Fruit fly (Drosophila melanogaster) whole organism, embryonic: ENCODE data around the gene CG15353.

Source experiments
- Blimp-1 ChIP-seq: fragments of 200-800 bp; sonication (Bioruptor generic); optimal IDR thresholded peaks from 3 replicates; lab custom pipeline; 2018; ENCODE audit warnings: missing biosample characterization, missing genetic modification characterization, mild to moderate bottlenecking, moderate library complexity, missing genetic modification reagents
- CG10267 ChIP-seq: fragments of 200-800 bp; sonication (Bioruptor generic); optimal IDR thresholded peaks from 2 replicates; lab custom pipeline; 2018; ENCODE audit warnings: missing biosample characterization, mild to moderate bottlenecking, missing genetic modification characterization, moderate library complexity
- CG11456 ChIP-seq: fragments of 200-800 bp; sonication (Bioruptor generic); IDR thresholded peaks from 3 replicates; pipeline ENCODE4 v1.3.6; 2022; ENCODE audit warnings: missing biosample characterization, missing genetic modification characterization
- CG12155 ChIP-seq: fragments of 200-800 bp; sonication (Bioruptor generic); optimal IDR thresholded peaks from 3 replicates; lab custom pipeline; 2016; ENCODE audit warnings: missing biosample characterization, missing genetic modification characterization
- CG12236 ChIP-seq: fragments of 200-800 bp; sonication (Bioruptor generic); optimal IDR thresholded peaks from 2 replicates; lab custom pipeline; 2016; ENCODE audit warnings: missing biosample characterization, missing genetic modification characterization
- CG1647 ChIP-seq: fragments of 200-800 bp; sonication (Bioruptor generic); optimal IDR thresholded peaks from 3 replicates; lab custom pipeline; 2016; ENCODE audit warnings: missing biosample characterization, missing genetic modification characterization
- CG16813 ChIP-seq: fragments of 200-800 bp; sonication (Bioruptor generic); IDR thresholded peaks from 3 replicates; pipeline ENCODE4 v1.3.6; 2022; ENCODE audit warnings: missing biosample characterization, missing genetic modification characterization; ENCODE audit not compliant: partially characterized antibody
- CG17361 ChIP-seq: fragments of 200-800 bp; sonication (Bioruptor generic); IDR thresholded peaks from 3 replicates; pipeline ENCODE4 v1.3.6; 2022; ENCODE audit warnings: missing biosample characterization, missing genetic modification characterization
- CG17568 ChIP-seq: fragments of 200-800 bp; sonication (Bioruptor generic); optimal IDR thresholded peaks from 2 replicates; lab custom pipeline; 2018; ENCODE audit warnings: missing biosample characterization, mild to moderate bottlenecking, missing genetic modification characterization, moderate library complexity
- CG18619 ChIP-seq: fragments of 200-800 bp; sonication (Bioruptor generic); optimal IDR thresholded peaks from 3 replicates; lab custom pipeline; 2017; ENCODE audit warnings: missing biosample characterization, mild to moderate bottlenecking, missing genetic modification characterization
- CG2120 ChIP-seq: fragments of 200-800 bp; sonication (Bioruptor generic); optimal IDR thresholded peaks from 3 replicates; lab custom pipeline; 2016; ENCODE audit warnings: missing biosample characterization, missing genetic modification characterization
- CG2199 ChIP-seq: fragments of 200-800 bp; sonication (Bioruptor generic); IDR thresholded peaks from 3 replicates; pipeline ENCODE4 v1.3.6; 2022; ENCODE audit warnings: missing biosample characterization, missing genetic modification characterization
- CG33213 ChIP-seq: fragments of 200-800 bp; sonication (Bioruptor generic); optimal IDR thresholded peaks from 3 replicates; lab custom pipeline; 2016; ENCODE audit warnings: missing biosample characterization, missing genetic modification characterization
- CG3838 ChIP-seq: fragments of 200-800 bp; sonication (Bioruptor generic); optimal IDR thresholded peaks from 3 replicates; lab custom pipeline; 2016; ENCODE audit warnings: missing biosample characterization, missing genetic modification characterization
- CG4617 ChIP-seq: fragments of 200-800 bp; sonication (Bioruptor generic); optimal IDR thresholded peaks from 3 replicates; lab custom pipeline; 2016; ENCODE audit warnings: missing biosample characterization, missing genetic modification characterization, borderline replicate concordance
- CG6791 ChIP-seq: fragments of 200-800 bp; sonication (Bioruptor generic); IDR thresholded peaks from 3 replicates; pipeline ENCODE4 v1.3.6; 2022; ENCODE audit warnings: missing biosample characterization, missing genetic modification characterization; ENCODE audit not compliant: partially characterized antibody
- CG7963 ChIP-seq: fragments of 200-800 bp; sonication (Bioruptor generic); IDR thresholded peaks from 3 replicates; pipeline ENCODE4 v1.3.6; 2022; ENCODE audit warnings: missing biosample characterization, missing genetic modification characterization; ENCODE audit not compliant: partially characterized antibody
- CG8089 ChIP-seq: fragments of 200-800 bp; sonication (Bioruptor generic); optimal IDR thresholded peaks from 3 replicates; lab custom pipeline; 2016; ENCODE audit warnings: missing biosample characterization, missing genetic modification characterization
- CG9437 ChIP-seq: fragments of 200-800 bp; sonication (Bioruptor generic); optimal IDR thresholded peaks from 2 replicates; lab custom pipeline; 2018; ENCODE audit warnings: missing biosample characterization, mild to moderate bottlenecking, missing genetic modification characterization
- Dad ChIP-seq: fragments of 200-800 bp; sonication (Bioruptor generic); optimal IDR thresholded peaks from 3 replicates; lab custom pipeline; 2016; ENCODE audit warnings: missing biosample characterization, missing genetic modification characterization
- Dll ChIP-seq: fragments of 200-800 bp; sonication (Bioruptor generic); IDR thresholded peaks from 4 replicates; pipeline ENCODE4 v1.3.6; 2022; ENCODE audit warnings: missing biosample characterization, missing genetic modification characterization; ENCODE audit not compliant: partially characterized antibody
- Doc3 ChIP-seq: fragments of 200-800 bp; sonication (Bioruptor generic); IDR thresholded peaks from 3 replicates; pipeline ENCODE4 v1.3.6; 2022; ENCODE audit warnings: missing biosample characterization, missing genetic modification characterization; ENCODE audit not compliant: partially characterized antibody
- Hey ChIP-seq: fragments of 200-800 bp; sonication (Bioruptor generic); optimal IDR thresholded peaks from 3 replicates; lab custom pipeline; 2018; ENCODE audit warnings: missing biosample characterization, mild to moderate bottlenecking, missing genetic modification characterization
- Meics ChIP-seq: fragments of 200-800 bp; sonication (Bioruptor generic); optimal IDR thresholded peaks from 2 replicates; lab custom pipeline; 2017; ENCODE audit warnings: missing biosample characterization, mild to moderate bottlenecking, missing genetic modification characterization
- Myb ChIP-seq: fragments of 200-800 bp; sonication (Bioruptor generic); optimal IDR thresholded peaks from 2 replicates; lab custom pipeline; 2016; ENCODE audit warnings: missing biosample characterization, missing genetic modification characterization
- NFAT ChIP-seq: fragments of 200-800 bp; sonication (Bioruptor generic); IDR thresholded peaks from 2 replicates; pipeline ENCODE4 v1.3.6; 2022; ENCODE audit warnings: missing biosample characterization, missing genetic modification characterization
- NfI ChIP-seq: fragments of 200-800 bp; sonication (Bioruptor generic); optimal IDR thresholded peaks from 3 replicates; lab custom pipeline; 2018; ENCODE audit warnings: missing biosample characterization, mild to moderate bottlenecking, missing genetic modification characterization, moderate library complexity
- Oaz ChIP-seq: fragments of 200-800 bp; sonication (Bioruptor generic); IDR thresholded peaks from 2 replicates; pipeline ENCODE4 v1.3.6; 2022; ENCODE audit warnings: missing biosample characterization, missing genetic modification characterization
- Pdp1 ChIP-seq, 2 experiments: fragments of 200-800 bp; sonication (Bioruptor generic); optimal IDR thresholded peaks; 3 replicates each; lab custom pipeline; 2016; ENCODE audit warnings: missing biosample characterization in 2 of 2, missing genetic modification characterization in 2 of 2, mild to moderate bottlenecking in 1 of 2, moderate library complexity in 1 of 2
- Rfx ChIP-seq: fragments of 200-800 bp; sonication (Bioruptor generic); IDR thresholded peaks from 2 replicates; pipeline ENCODE4 v1.3.6; 2022; ENCODE audit warnings: missing biosample characterization, missing genetic modification characterization
- Rx ChIP-seq: fragments of 200-800 bp; sonication (Bioruptor generic); IDR thresholded peaks from 2 replicates; pipeline ENCODE4 v1.3.6; 2022; ENCODE audit warnings: missing biosample characterization, missing genetic modification characterization
- Sin3A ChIP-seq: fragments of >200 bp; optimal IDR thresholded peaks from 2 replicates; lab custom pipeline; 2018
- Taf1 ChIP-seq: fragments of 200-800 bp; sonication (Bioruptor generic); IDR thresholded peaks from 2 replicates; pipeline ENCODE4 v1.3.6; 2022; ENCODE audit warnings: missing biosample characterization, missing genetic modification characterization
- amos ChIP-seq: fragments of 200-800 bp; sonication (Bioruptor generic); IDR thresholded peaks from 2 replicates; pipeline ENCODE4 v1.3.6; 2022; ENCODE audit warnings: missing biosample characterization, missing genetic modification characterization; ENCODE audit not compliant: partially characterized antibody
- cg ChIP-seq: fragments of 200-800 bp; sonication (Bioruptor generic); optimal IDR thresholded peaks from 3 replicates; lab custom pipeline; 2019; ENCODE audit warnings: missing biosample characterization, mild to moderate bottlenecking, missing genetic modification characterization, moderate library complexity
- dmrt11E ChIP-seq: fragments of 200-800 bp; sonication (Bioruptor generic); optimal IDR thresholded peaks from 3 replicates; lab custom pipeline; 2018; ENCODE audit warnings: missing biosample characterization, mild to moderate bottlenecking, missing genetic modification characterization, moderate library complexity
- ems ChIP-seq: fragments of 200-800 bp; sonication (Bioruptor generic); optimal IDR thresholded peaks from 3 replicates; lab custom pipeline; 2016; ENCODE audit warnings: missing biosample characterization, missing genetic modification characterization
- gem ChIP-seq: fragments of 200-800 bp; sonication (Bioruptor generic); optimal IDR thresholded peaks from 2 replicates; lab custom pipeline; 2019; ENCODE audit warnings: missing biosample characterization, mild to moderate bottlenecking, missing genetic modification characterization, moderate library complexity
- gfzf ChIP-seq: fragments of 200-800 bp; sonication (Bioruptor generic); optimal IDR thresholded peaks from 2 replicates; lab custom pipeline; 2016; ENCODE audit warnings: missing biosample characterization, mild to moderate bottlenecking, missing genetic modification characterization, moderate library complexity
- mirr ChIP-seq: fragments of 200-800 bp; sonication (Bioruptor generic); optimal IDR thresholded peaks from 3 replicates; lab custom pipeline; 2018; ENCODE audit warnings: missing biosample characterization, mild to moderate bottlenecking, missing genetic modification characterization
- mld ChIP-seq: fragments of 200-800 bp; sonication (Bioruptor generic); IDR thresholded peaks from 3 replicates; pipeline ENCODE4 v1.3.6; 2022; ENCODE audit warnings: missing biosample characterization, missing genetic modification characterization; ENCODE audit not compliant: partially characterized antibody
- pan ChIP-seq, 4 experiments: fragments of >200 bp in 3 of 4; fragments of 200-800 bp in 1 of 4; sonication (Bioruptor generic) in 1 of 4; optimal IDR thresholded peaks in 3 of 4; IDR thresholded peaks in 1 of 4; 2 replicates each; pipeline versions ENCODE4 v1.3.6 to Lab custom; 2017 to 2022; ENCODE audit warnings: missing biosample characterization in 2 of 4, missing genetic modification characterization in 2 of 4, mixed read lengths in 1 of 4
- phol ChIP-seq: fragments of 200-800 bp; sonication (Bioruptor generic); optimal IDR thresholded peaks from 3 replicates; lab custom pipeline; 2018; ENCODE audit warnings: missing biosample characterization, mild to moderate bottlenecking, missing genetic modification characterization, moderate library complexity
- slp2 ChIP-seq: fragments of 200-800 bp; sonication (Bioruptor generic); optimal IDR thresholded peaks from 2 replicates; lab custom pipeline; 2016; ENCODE audit warnings: missing biosample characterization, missing genetic modification characterization
- sqz ChIP-seq: fragments of 200-800 bp; sonication (Bioruptor generic); optimal IDR thresholded peaks from 3 replicates; lab custom pipeline; 2018; ENCODE audit warnings: missing biosample characterization, mild to moderate bottlenecking, missing genetic modification characterization
- tap ChIP-seq: fragments of 200-800 bp; optimal IDR thresholded peaks from 3 replicates; lab custom pipeline; 2019; ENCODE audit warnings: missing biosample characterization, mild to moderate bottlenecking, missing genetic modification characterization, moderate library complexity
- vnd ChIP-seq: fragments of 200-800 bp; sonication (Bioruptor generic); IDR thresholded peaks from 3 replicates; pipeline ENCODE4 v1.3.6; 2022; ENCODE audit warnings: missing biosample characterization, missing genetic modification characterization; ENCODE audit not compliant: partially characterized antibody
- zen2 ChIP-seq: fragments of 200-800 bp; sonication (Bioruptor generic); IDR thresholded peaks from 3 replicates; pipeline ENCODE4 v1.3.6; 2022; ENCODE audit warnings: missing biosample characterization, missing genetic modification characterization; ENCODE audit not compliant: partially characterized antibody

CG15353 gene

DNA sequence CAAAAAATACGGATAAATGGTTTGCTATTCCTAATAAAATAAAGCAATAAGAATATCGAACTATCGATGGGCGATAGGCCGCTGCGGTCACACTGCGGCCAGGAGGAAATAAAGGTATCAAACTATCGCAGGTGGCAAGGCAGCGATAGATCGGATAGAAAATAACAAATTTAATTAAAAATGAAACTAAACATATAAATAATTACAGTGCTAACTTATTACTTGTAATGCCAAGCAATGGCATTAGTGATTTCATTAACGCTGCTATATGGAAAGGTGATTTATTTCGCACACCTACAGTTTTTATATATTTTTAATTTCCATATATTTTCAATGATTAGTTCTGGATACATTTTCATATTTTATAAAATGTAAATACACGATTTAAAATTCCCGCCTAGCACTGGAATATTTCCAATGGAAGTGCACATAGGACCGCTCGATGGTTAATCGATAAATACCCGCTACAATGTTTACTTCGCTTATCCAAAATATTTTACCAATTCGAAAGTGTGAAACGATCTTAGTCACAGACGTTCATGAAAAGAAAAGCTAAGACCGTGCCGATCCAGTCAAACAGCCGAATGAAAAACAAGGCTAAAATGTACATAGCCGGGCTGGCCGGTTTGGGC, 26.2 kb downstream of the CG15353 start, which contains the start of the genes CG15356 and CG15362 (continued):
- no peak for TF ChIP-seq CG3838 (GFP tag; lab: Kevin White, UChicago)
- no peak for TF ChIP-seq tap (tag; lab: Kevin White, UChicago)
- peak; percentile 99 for TF ChIP-seq amos (GFP tag; lab: Robert Waterston, UW)
- no peak for TF ChIP-seq Oaz (GFP tag; lab: Robert Waterston, UW)
- TF ChIP-seq Rfx (GFP tag; lab: Robert Waterston, UW): peak; percentile 78
- no peak for TF ChIP-seq CG12236 (GFP tag; lab: Kevin White, UChicago)
- TF ChIP-seq Taf1 (GFP tag; lab: Robert Waterston, UW): no peak
- peak; percentile 99 for TF ChIP-seq CG6791 (GFP tag; lab: Robert Waterston, UW)
- no peak for TF ChIP-seq gem (tag; lab: Kevin White, UChicago)
- TF ChIP-seq Doc3 (GFP tag; lab: Robert Waterston, UW): peak; percentile 95
- peak; percentile 20 for TF ChIP-seq CG1647
- no peak for TF ChIP-seq mirr (GFP tag; lab: Kevin White, UChicago)
- TF ChIP-seq CG2120 (GFP tag; lab: Kevin White, UChicago): peak; percentile 51
- peak; percentile 98 for TF ChIP-seq Dll (GFP tag; lab: Robert Waterston, UW)
- peak; percentile 98 for TF ChIP-seq zen2
- TF ChIP-seq phol (tag; lab: Kevin White, UChicago): peak; percentile 61
- no peak for TF ChIP-seq sqz
- TF ChIP-seq ems (GFP tag; lab: Kevin White, UChicago): peak; percentile 6
- no peak for TF ChIP-seq CG33213
- TF ChIP-seq Dad (GFP tag; lab: Kevin White, UChicago): no peak
- TF ChIP-seq slp2 (GFP tag; lab: Kevin White, UChicago): no peak
- no peak for TF ChIP-seq Blimp-1
- peak; percentile 24 for TF ChIP-seq dmrt11E (tag; lab: Kevin White, UChicago)
- peak; percentile 71 for TF ChIP-seq NFAT (GFP tag; lab: Robert Waterston, UW)
- peak; percentile 85 for TF ChIP-seq CG4617
- TF ChIP-seq CG17361 (GFP tag; lab: Robert Waterston, UW): peak; percentile 58; the same call in 1 of the 3 replicates
- TF ChIP-seq vnd: peak; percentile 99
- peak in 1 of 2 experiments; percentile 27 for TF ChIP-seq Pdp1 (GFP tag; optimal IDR thresholded peaks at IDR 0.05; lab: Kevin White, UChicago)
- TF ChIP-seq gfzf (GFP tag; lab: Kevin White, UChicago): peak; percentile 52
- TF ChIP-seq CG18619 (GFP tag; lab: Kevin White, UChicago): peak; percentile 38
- TF ChIP-seq Rx (GFP tag; lab: Robert Waterston, UW): no peak
- no peak for TF ChIP-seq CG2199 (GFP tag; lab: Robert Waterston, UW)
- TF ChIP-seq CG16813 (GFP tag; lab: Robert Waterston, UW): peak; percentile 100
- no peak for TF ChIP-seq CG8089 (GFP tag; lab: Kevin White, UChicago)
- TF ChIP-seq pan (optimal IDR thresholded peaks at IDR 0.05; lab: Kevin White, UChicago): no peak
- TF ChIP-seq pan (GFP tag; optimal IDR thresholded peaks at IDR 0.05 in 1 of 2, IDR thresholded peaks at IDR 0.05 in 1 of 2): peak in 1 of 2 experiments; percentile 60
- peak; percentile 56 for TF ChIP-seq Meics (GFP tag; lab: Kevin White, UChicago)
- peak; percentile 98 for TF ChIP-seq mld (GFP tag; lab: Robert Waterston, UW)
- no peak for TF ChIP-seq CG9437 (GFP tag; lab: Kevin White, UChicago)
- TF ChIP-seq CG10267: peak; percentile 53
- peak; percentile 99 for TF ChIP-seq CG7963 (GFP tag; lab: Robert Waterston, UW)
- TF ChIP-seq CG11456: peak; percentile 60
- TF ChIP-seq CG12155 (GFP tag; lab: Kevin White, UChicago): peak; percentile 44
- TF ChIP-seq Sin3A: peak; percentile 67
- TF ChIP-seq Myb (GFP tag; lab: Kevin White, UChicago): peak; percentile 46
- TF ChIP-seq Hey (tag; lab: Kevin White, UChicago): no peak
- TF ChIP-seq NfI (GFP tag; lab: Kevin White, UChicago): peak; percentile 53
- TF ChIP-seq CG17568 (GFP tag; lab: Kevin White, UChicago): no peak
- no peak for TF ChIP-seq cg (GFP tag; lab: Kevin White, UChicago)
